Worm (Caenorhabditis elegans) whole organism, mixed stage, embryonic: ENCODE measurements around the gene rpi-1.
"Not testable (repeated sequence)": the region's sequence is repeated elsewhere in the genome, so short reads cannot be mapped to it uniquely, and the experiment has no call there.

Experiments
- M03D4.4 ChIP-seq: sonication (generic microtip); optimal IDR thresholded peaks from 2 replicates; lab custom pipeline; 2017; ENCODE audit warnings: mild to moderate bottlenecking, missing genetic modification characterization, missing compliant biosample characterization
- blmp-1 ChIP-seq: fragments of 150-350 bp; optimal IDR thresholded peaks from 2 replicates; lab custom pipeline; 2014; ENCODE audit warnings: missing biosample characterization, missing genetic modification characterization
- ceh-39 ChIP-seq: fragments of 150-350 bp; optimal IDR thresholded peaks from 2 replicates; lab custom pipeline; 2014; ENCODE audit warnings: missing biosample characterization, missing genetic modification characterization
- ceh-43 ChIP-seq: fragments of 200-800 bp; sonication (Bioruptor generic); optimal IDR thresholded peaks from 2 replicates; lab custom pipeline; 2018; ENCODE audit warnings: mild to moderate bottlenecking, missing genetic modification characterization, moderate library complexity, missing compliant biosample characterization
- ces-1 ChIP-seq: fragments of 150-350 bp; optimal IDR thresholded peaks from 2 replicates; lab custom pipeline; 2014; ENCODE audit warnings: missing biosample characterization, missing genetic modification reagents, missing genetic modification characterization
- cnd-1 ChIP-seq: fragments of 200-800 bp; sonication (Bioruptor generic); optimal IDR thresholded peaks from 2 replicates; lab custom pipeline; 2018; ENCODE audit warnings: mild to moderate bottlenecking, missing genetic modification characterization, missing compliant biosample characterization
- drap-1 ChIP-seq: fragments of 200-800 bp; sonication (Bioruptor generic); optimal IDR thresholded peaks from 3 replicates; lab custom pipeline; 2018; ENCODE audit warnings: mild to moderate bottlenecking, missing genetic modification characterization, missing compliant biosample characterization
- elt-3 ChIP-seq: fragments of 150-350 bp; optimal IDR thresholded peaks from 2 replicates; lab custom pipeline; 2014; ENCODE audit warnings: missing biosample characterization, missing genetic modification characterization
- flh-1 ChIP-seq: fragments of 200-800 bp; sonication (Bioruptor generic); optimal IDR thresholded peaks from 2 replicates; lab custom pipeline; 2018; ENCODE audit warnings: mild to moderate bottlenecking, missing genetic modification characterization, moderate library complexity, missing compliant biosample characterization
- ham-2 ChIP-seq: fragments of 200-800 bp; sonication (Bioruptor generic); optimal IDR thresholded peaks from 2 replicates; lab custom pipeline; 2018; ENCODE audit warnings: mild to moderate bottlenecking, missing genetic modification characterization, missing compliant biosample characterization
- hlh-1 ChIP-seq: fragments of 150-350 bp; optimal IDR thresholded peaks from 2 replicates; lab custom pipeline; 2014; ENCODE audit warnings: missing biosample characterization, missing genetic modification reagents, missing genetic modification characterization
- lin-13 ChIP-seq: fragments of 150-350 bp; optimal IDR thresholded peaks from 2 replicates; lab custom pipeline; 2014; ENCODE audit warnings: missing biosample characterization, missing genetic modification characterization
- lsy-2 ChIP-seq: fragments of 150-350 bp; optimal IDR thresholded peaks from 2 replicates; lab custom pipeline; 2014; ENCODE audit warnings: missing biosample characterization, missing genetic modification characterization
- mab-5 ChIP-seq: fragments of 150-350 bp; optimal IDR thresholded peaks from 2 replicates; lab custom pipeline; 2014; ENCODE audit warnings: missing biosample characterization, missing genetic modification characterization
- mep-1 ChIP-seq: fragments of 150-350 bp; optimal IDR thresholded peaks from 2 replicates; lab custom pipeline; 2017; ENCODE audit warnings: missing biosample characterization, missing genetic modification reagents, missing genetic modification characterization, inconsistent platforms
- mls-2 ChIP-seq: sonication (generic microtip); optimal IDR thresholded peaks from 2 replicates; lab custom pipeline; 2016; ENCODE audit warnings: mild to moderate bottlenecking, missing genetic modification characterization, moderate library complexity, missing compliant biosample characterization
- nhr-12 ChIP-seq: fragments of 150-350 bp; optimal IDR thresholded peaks from 2 replicates; lab custom pipeline; 2014; ENCODE audit warnings: missing biosample characterization, missing genetic modification characterization
- nhr-2 ChIP-seq: fragments of 150-350 bp; optimal IDR thresholded peaks from 2 replicates; lab custom pipeline; 2014; ENCODE audit warnings: missing biosample characterization, missing genetic modification characterization
- nhr-237 ChIP-seq: fragments of 150-350 bp; optimal IDR thresholded peaks from 2 replicates; lab custom pipeline; 2014; ENCODE audit warnings: missing biosample characterization, missing genetic modification characterization
- nhr-28 ChIP-seq: fragments of 150-350 bp; optimal IDR thresholded peaks from 2 replicates; lab custom pipeline; 2014; ENCODE audit warnings: missing biosample characterization, missing genetic modification characterization
- nhr-76 ChIP-seq: sonication (generic microtip); optimal IDR thresholded peaks from 2 replicates; lab custom pipeline; 2017; ENCODE audit warnings: missing biosample characterization, missing genetic modification characterization
- pha-4 ChIP-seq: fragments of 150-350 bp; optimal IDR thresholded peaks from 2 replicates; lab custom pipeline; 2018; ENCODE audit warnings: missing biosample characterization, missing genetic modification reagents, missing genetic modification characterization
- snpc-4 ChIP-seq: fragments of 150-350 bp; optimal IDR thresholded peaks from 2 replicates; lab custom pipeline; 2014; ENCODE audit warnings: missing biosample characterization, missing genetic modification characterization
- tbx-8 ChIP-seq: fragments of 200-800 bp; sonication (Bioruptor generic); optimal IDR thresholded peaks from 2 replicates; lab custom pipeline; 2018; ENCODE audit warnings: mild to moderate bottlenecking, missing genetic modification characterization, moderate library complexity, missing compliant biosample characterization
- unc-120 ChIP-seq: sonication (generic microtip); optimal IDR thresholded peaks from 2 replicates; lab custom pipeline; 2017; ENCODE audit warnings: missing genetic modification characterization, missing compliant biosample characterization; ENCODE audit not compliant: poor library complexity, severe bottlenecking
- unc-39 ChIP-seq: fragments of 150-350 bp; optimal IDR thresholded peaks from 2 replicates; lab custom pipeline; 2014; ENCODE audit warnings: missing biosample characterization, missing genetic modification characterization
- unc-62 ChIP-seq: fragments of 150-350 bp; optimal IDR thresholded peaks from 2 replicates; lab custom pipeline; 2014; ENCODE audit warnings: missing biosample characterization, missing genetic modification reagents, missing genetic modification characterization
- zip-8 ChIP-seq: fragments of 150-350 bp; optimal IDR thresholded peaks from 2 replicates; lab custom pipeline; 2014; ENCODE audit warnings: missing biosample characterization, missing genetic modification characterization

The rpi-1 gene

DNA sequence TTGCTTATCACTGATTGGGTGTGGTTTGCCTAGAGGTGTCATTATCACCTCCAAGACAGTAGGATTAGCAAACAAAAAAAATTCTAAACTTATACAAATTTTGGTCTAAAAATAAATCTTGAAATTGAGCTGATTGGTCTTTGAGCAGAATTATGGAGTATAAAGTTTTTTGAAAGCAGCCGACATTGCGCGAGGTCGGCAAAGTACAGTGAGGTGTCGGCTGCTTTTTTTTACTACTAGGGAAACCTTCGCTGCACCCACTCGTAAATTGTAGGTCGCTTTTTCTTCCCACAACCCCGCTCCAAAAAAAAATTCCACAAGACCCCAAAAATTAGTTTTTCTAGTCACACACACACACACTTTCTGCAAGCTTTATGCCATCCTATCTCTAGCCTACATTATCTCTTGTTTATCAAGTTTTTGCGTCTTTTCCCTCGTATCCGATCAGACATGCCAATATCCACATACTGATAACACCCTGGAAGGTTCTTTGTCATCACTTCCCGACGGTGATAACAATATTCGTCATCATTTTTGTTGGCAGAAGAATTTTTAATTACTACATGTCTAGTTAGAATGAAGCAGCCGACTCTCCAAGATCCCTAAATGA lies 41.7 kb upstream of the rpi-1 start:
- no peak for TF ChIP-seq nhr-2 (tag; lab: Kevin White, UChicago)
- peak; percentile 68 for TF ChIP-seq elt-3 (tag; lab: Kevin White, UChicago)
- TF ChIP-seq unc-62 (GFP tag; lab: Kevin White, UChicago) = no peak
- TF ChIP-seq unc-120 (tag; lab: Kevin White, UChicago) = no peak
- no peak for TF ChIP-seq unc-39 (tag; lab: Kevin White, UChicago)
- no peak for TF ChIP-seq lin-13 (tag; lab: Kevin White, UChicago)
- TF ChIP-seq nhr-76 = no peak

DNA sequence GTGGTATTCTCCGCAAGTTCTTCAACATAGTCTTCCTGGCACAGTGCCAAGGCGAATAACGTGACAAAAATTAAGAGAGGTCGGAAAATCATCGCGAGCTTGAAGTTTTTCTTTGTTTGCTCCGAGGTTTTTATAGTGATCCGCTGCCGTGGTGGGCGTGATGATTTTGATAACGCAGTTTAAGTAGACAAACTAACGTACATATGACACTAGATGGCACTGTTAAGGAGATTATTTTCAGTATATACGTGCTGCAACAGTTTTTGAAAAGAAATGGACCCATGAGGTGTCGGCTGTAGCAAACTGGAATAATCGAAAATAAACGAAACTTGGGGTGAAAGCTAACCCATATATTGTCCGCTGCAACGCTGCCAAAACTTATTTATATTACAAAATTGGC lies 40.0 kb upstream of the rpi-1 start, which contains the start of gene F01D5.5:
F01D5.5 (minus strand) TSS at position 101 of the 400 bp plus-strand sequence.
- TF ChIP-seq drap-1 (no peak), ceh-39 (tag; lab: Kevin White, UChicago) (no peak), unc-120 (tag; lab: Kevin White, UChicago) (no peak), M03D4.4 (tag; lab: Kevin White, UChicago) (no peak), mab-5 (tag; lab: Kevin White, UChicago) (no peak), cnd-1 (no peak), nhr-76 (no peak), nhr-12 (tag; lab: Kevin White, UChicago) (no peak), ham-2 (GFP tag; lab: Kevin White, UChicago) (no peak), nhr-28 (tag; lab: Kevin White, UChicago) (no peak), snpc-4 (no peak), zip-8 (tag; lab: Kevin White, UChicago) (no peak), nhr-237 (tag; lab: Kevin White, UChicago) (no peak), lsy-2 (tag; lab: Kevin White, UChicago) (no peak)

DNA sequence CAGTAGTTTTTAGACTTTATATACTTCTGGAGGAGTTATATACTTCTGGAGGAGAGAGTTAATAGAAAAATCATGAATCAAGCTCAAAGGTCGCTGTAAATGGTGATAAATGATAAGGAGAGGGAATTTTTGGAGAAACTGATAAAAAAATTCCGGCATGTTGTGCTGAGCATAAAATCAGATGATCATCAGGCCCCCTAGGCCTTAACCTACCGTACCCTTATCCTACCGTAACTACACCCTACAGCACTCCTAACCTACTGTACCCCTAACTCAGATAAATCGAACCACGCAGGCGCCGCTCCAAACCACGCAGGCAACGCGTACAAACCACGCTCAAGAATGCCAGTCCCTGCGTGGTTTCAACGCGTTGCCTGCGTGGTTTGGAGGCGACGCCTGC lies 37.8 kb upstream of the rpi-1 start, which contains the start of gene F01D5.3:
F01D5.3 (minus strand) TSS at position 101 of the 400 bp plus-strand sequence.
- TF ChIP-seq nhr-28, unc-120, M03D4.4 (tag; lab: Kevin White, UChicago): not testable (repeated sequence)

DNA sequence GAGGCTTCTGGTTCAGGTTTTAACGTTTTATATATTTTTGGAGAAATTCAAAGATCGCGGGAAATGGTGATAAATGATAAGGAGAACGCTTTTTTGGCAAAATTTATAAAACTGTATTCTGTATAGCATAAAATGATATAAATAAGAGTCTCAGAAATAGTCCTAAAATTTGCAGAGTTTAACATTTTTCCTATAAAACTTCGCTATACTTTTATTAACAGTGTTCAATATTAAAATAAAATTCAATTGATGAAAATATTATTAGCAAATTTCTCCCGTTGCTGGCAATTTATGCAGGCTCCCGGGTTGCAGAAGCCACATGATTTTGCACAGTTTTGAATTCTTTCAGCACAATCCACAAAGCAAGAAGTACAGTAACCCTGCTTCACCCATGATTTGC lies 36.7 kb upstream of the rpi-1 start, which contains the start of gene F01D5.2:
F01D5.2 (minus strand) TSS at position 101 of the 400 bp plus-strand sequence.
- TF ChIP-seq lin-13 (tag; lab: Kevin White, UChicago) (no peak), ceh-43 (GFP tag; lab: Kevin White, UChicago) (no peak), elt-3 (tag; lab: Kevin White, UChicago) (no peak)

DNA sequence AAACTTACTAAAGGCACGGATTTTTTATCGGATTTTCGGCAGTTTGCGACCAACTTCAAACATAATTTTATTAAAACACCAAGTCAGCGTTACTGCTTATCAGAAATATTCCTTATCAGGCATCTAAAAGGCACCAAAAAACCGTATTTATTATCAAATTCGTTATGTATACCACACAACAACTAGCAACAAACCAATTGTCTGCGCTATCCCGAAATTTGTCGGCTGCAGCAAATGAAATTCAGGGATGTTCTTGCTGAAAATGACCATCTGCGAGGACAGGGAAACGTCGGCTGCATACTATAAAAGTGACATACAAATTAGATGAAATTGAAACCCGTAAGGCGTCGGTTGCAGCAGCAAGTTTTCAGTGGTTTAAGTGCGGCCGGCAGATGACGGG lies 35.8 kb upstream of the rpi-1 start:
- TF ChIP-seq lsy-2 (tag; lab: Kevin White, UChicago) (no peak), lin-13 (tag; lab: Kevin White, UChicago) (no peak), nhr-12 (tag; lab: Kevin White, UChicago) (no peak), elt-3 (tag; lab: Kevin White, UChicago) (no peak), tbx-8 (GFP tag; lab: Kevin White, UChicago) (no peak), flh-1 (GFP tag; lab: Kevin White, UChicago) (no peak), ces-1 (GFP tag; lab: Kevin White, UChicago) (no peak), ceh-43 (GFP tag; lab: Kevin White, UChicago) (no peak), mep-1 (tag; lab: Kevin White, UChicago) (no peak), mls-2 (no peak), snpc-4 (no peak)

DNA sequence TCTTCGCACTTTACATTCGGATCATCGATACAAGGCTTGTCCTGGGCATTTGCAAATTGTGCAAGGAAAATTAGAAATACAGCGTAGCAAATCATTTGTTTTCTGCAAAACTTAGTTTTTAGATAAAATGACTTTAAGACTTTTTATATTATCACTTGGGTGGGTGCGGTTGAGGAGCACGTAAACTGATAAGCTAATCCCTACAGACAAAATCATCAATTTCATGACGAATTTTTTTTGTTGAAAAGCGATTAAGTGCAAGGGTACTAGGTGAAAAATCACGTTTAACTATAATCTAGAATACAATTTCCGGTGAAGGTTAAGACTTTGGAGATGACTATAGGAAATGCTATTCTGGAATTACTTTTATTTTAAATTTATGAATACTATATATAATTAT lies 35.3 kb upstream of the rpi-1 start, which contains the start of gene F01D5.1:
F01D5.1 (minus strand) TSS at position 105 of the 400 bp plus-strand sequence.
- TF ChIP-seq blmp-1 (tag; lab: Kevin White, UChicago) (no peak), nhr-28 (tag; lab: Kevin White, UChicago) (no peak), mep-1 (tag; lab: Kevin White, UChicago) (no peak), hlh-1 (tag; lab: Kevin White, UChicago) (no peak), nhr-12 (tag; lab: Kevin White, UChicago) (no peak), ceh-43 (GFP tag; lab: Kevin White, UChicago) (no peak), pha-4 (tag; lab: Kevin White, UChicago) (no peak)
- TF ChIP-seq, all 35 proteins: peak for 0
